Fruit fly (Drosophila melanogaster) whole organism, embryonic: Measurements from ENCODE around the gene CkIIbeta.

Source experiments
- Bdp1 ChIP-seq: fragments of 200-800 bp; sonication (Bioruptor generic); optimal IDR thresholded peaks from 3 replicates; lab custom pipeline; 2016; ENCODE audit warnings: missing biosample characterization, missing genetic modification characterization
- Bgb ChIP-seq: fragments of 200-800 bp; sonication (Bioruptor generic); IDR thresholded peaks from 2 replicates; pipeline ENCODE4 v1.3.6; 2022; ENCODE audit warnings: missing biosample characterization, missing genetic modification characterization; ENCODE audit not compliant: partially characterized antibody
- CG10267 ChIP-seq: fragments of 200-800 bp; sonication (Bioruptor generic); optimal IDR thresholded peaks from 2 replicates; lab custom pipeline; 2018; ENCODE audit warnings: missing biosample characterization, mild to moderate bottlenecking, missing genetic modification characterization, moderate library complexity
- CG11456 ChIP-seq: fragments of 200-800 bp; sonication (Bioruptor generic); IDR thresholded peaks from 3 replicates; pipeline ENCODE4 v1.3.6; 2022; ENCODE audit warnings: missing biosample characterization, missing genetic modification characterization
- CG11560 ChIP-seq: fragments of 200-800 bp; sonication (Bioruptor generic); IDR thresholded peaks from 3 replicates; pipeline ENCODE4 v1.3.6; 2022; ENCODE audit warnings: missing biosample characterization, missing genetic modification characterization
- CG12769 ChIP-seq: fragments of 200-800 bp; sonication (Bioruptor generic); optimal IDR thresholded peaks from 2 replicates; lab custom pipeline; 2019; ENCODE audit warnings: missing biosample characterization, mild to moderate bottlenecking, missing genetic modification characterization, moderate library complexity
- CG16863 ChIP-seq: fragments of 200-800 bp; sonication (Bioruptor generic); optimal IDR thresholded peaks from 3 replicates; lab custom pipeline; 2016; ENCODE audit warnings: missing biosample characterization, missing genetic modification characterization
- CG17361 ChIP-seq: fragments of 200-800 bp; sonication (Bioruptor generic); IDR thresholded peaks from 3 replicates; pipeline ENCODE4 v1.3.6; 2022; ENCODE audit warnings: missing biosample characterization, missing genetic modification characterization
- CG32532 ChIP-seq: fragments of 200-800 bp; sonication (Bioruptor generic); IDR thresholded peaks from 2 replicates; pipeline ENCODE4 v1.3.6; 2022; ENCODE audit warnings: missing biosample characterization, missing genetic modification characterization
- CG6175 ChIP-seq: fragments of 200-800 bp; sonication (Bioruptor generic); IDR thresholded peaks from 3 replicates; pipeline ENCODE4 v1.3.6; 2022; ENCODE audit warnings: missing biosample characterization, missing genetic modification characterization
- CG6854 ChIP-seq: fragments of 200-800 bp; sonication (Bioruptor generic); optimal IDR thresholded peaks from 3 replicates; lab custom pipeline; 2017; ENCODE audit warnings: missing biosample characterization, mild to moderate bottlenecking, missing genetic modification characterization
- CG7786 ChIP-seq: fragments of 200-800 bp; sonication (Bioruptor generic); optimal IDR thresholded peaks from 2 replicates; lab custom pipeline; 2016; ENCODE audit warnings: missing biosample characterization, missing genetic modification characterization
- CG8765 ChIP-seq: fragments of 200-800 bp; sonication (Bioruptor generic); IDR thresholded peaks from 2 replicates; pipeline ENCODE4 v1.3.6; 2022; ENCODE audit warnings: missing biosample characterization, missing genetic modification characterization
- Dll ChIP-seq: fragments of 200-800 bp; sonication (Bioruptor generic); IDR thresholded peaks from 4 replicates; pipeline ENCODE4 v1.3.6; 2022; ENCODE audit warnings: missing biosample characterization, missing genetic modification characterization; ENCODE audit not compliant: partially characterized antibody
- Fer1 ChIP-seq: fragments of 200-800 bp; sonication (Bioruptor generic); optimal IDR thresholded peaks from 2 replicates; lab custom pipeline; 2017; ENCODE audit warnings: missing biosample characterization, mild to moderate bottlenecking, missing genetic modification characterization
- Hr3 ChIP-seq: fragments of 200-800 bp; sonication (Bioruptor generic); optimal IDR thresholded peaks from 3 replicates; lab custom pipeline; 2016; ENCODE audit warnings: missing biosample characterization, missing genetic modification characterization
- Lhr ChIP-seq: fragments of 200-800 bp; sonication (Bioruptor generic); optimal IDR thresholded peaks from 3 replicates; lab custom pipeline; 2017; ENCODE audit warnings: mild to moderate bottlenecking, missing biosample characterization, missing genetic modification reagents, missing genetic modification characterization
- MESR4 ChIP-seq: fragments of 200-800 bp; sonication (Bioruptor generic); optimal IDR thresholded peaks from 2 replicates; lab custom pipeline; 2018; ENCODE audit warnings: missing biosample characterization, mild to moderate bottlenecking, missing genetic modification characterization, moderate library complexity
- Mes4 ChIP-seq: fragments of 200-800 bp; sonication (Bioruptor generic); optimal IDR thresholded peaks from 2 replicates; lab custom pipeline; 2016; ENCODE audit warnings: missing biosample characterization, missing genetic modification characterization
- NC2β ChIP-seq: fragments of 200-800 bp; sonication (Bioruptor generic); optimal IDR thresholded peaks from 2 replicates; lab custom pipeline; 2016; ENCODE audit warnings: missing biosample characterization, missing genetic modification characterization
- NFAT ChIP-seq: fragments of 200-800 bp; sonication (Bioruptor generic); IDR thresholded peaks from 2 replicates; pipeline ENCODE4 v1.3.6; 2022; ENCODE audit warnings: missing biosample characterization, missing genetic modification characterization
- PHDP ChIP-seq: fragments of 200-800 bp; sonication (Bioruptor generic); optimal IDR thresholded peaks from 3 replicates; lab custom pipeline; 2018; ENCODE audit warnings: missing biosample characterization, mild to moderate bottlenecking, missing genetic modification characterization, moderate library complexity
- Pdp1 ChIP-seq, 2 experiments: fragments of 200-800 bp; sonication (Bioruptor generic); optimal IDR thresholded peaks; 3 replicates each; lab custom pipeline; 2016; ENCODE audit warnings: missing biosample characterization in 2 of 2, missing genetic modification characterization in 2 of 2, mild to moderate bottlenecking in 1 of 2, moderate library complexity in 1 of 2
- Ravus ChIP-seq: fragments of 200-800 bp; sonication (Bioruptor generic); IDR thresholded peaks from 2 replicates; pipeline ENCODE4 v1.3.6; 2022; ENCODE audit warnings: missing biosample characterization, missing genetic modification characterization
- Rfx ChIP-seq: fragments of 200-800 bp; sonication (Bioruptor generic); IDR thresholded peaks from 2 replicates; pipeline ENCODE4 v1.3.6; 2022; ENCODE audit warnings: missing biosample characterization, missing genetic modification characterization
- Side ChIP-seq: fragments of 200-800 bp; sonication (Bioruptor generic); optimal IDR thresholded peaks from 2 replicates; lab custom pipeline; 2016; ENCODE audit warnings: missing biosample characterization, missing genetic modification characterization
- Sox102F ChIP-seq: fragments of 200-800 bp; sonication (Bioruptor generic); optimal IDR thresholded peaks from 2 replicates; lab custom pipeline; 2018; ENCODE audit warnings: missing biosample characterization, mild to moderate bottlenecking, missing genetic modification characterization, moderate library complexity
- Trl ChIP-seq, 3 experiments: fragments of >200 bp in 2 of 3; fragments of 200-800 bp in 1 of 3; sonication (Bioruptor generic) in 1 of 3; optimal IDR thresholded peaks; 2 replicates in 1 of 3; 3 replicates in 2 of 3; lab custom pipeline; 2016 to 2017; ENCODE audit warnings: missing biosample characterization in 1 of 3, missing genetic modification characterization in 1 of 3
- ac ChIP-seq: fragments of 200-800 bp; sonication (Bioruptor generic); optimal IDR thresholded peaks from 3 replicates; lab custom pipeline; 2017; ENCODE audit warnings: missing biosample characterization, mild to moderate bottlenecking, missing genetic modification characterization
- amos ChIP-seq: fragments of 200-800 bp; sonication (Bioruptor generic); IDR thresholded peaks from 2 replicates; pipeline ENCODE4 v1.3.6; 2022; ENCODE audit warnings: missing biosample characterization, missing genetic modification characterization; ENCODE audit not compliant: partially characterized antibody
- ara ChIP-seq: fragments of 200-800 bp; sonication (Bioruptor generic); IDR thresholded peaks from 2 replicates; pipeline ENCODE4 v1.3.6; 2022; ENCODE audit warnings: missing biosample characterization, missing genetic modification characterization
- bsh ChIP-seq, 2 experiments: fragments of 200-800 bp; sonication (Bioruptor generic); optimal IDR thresholded peaks; 2 replicates each; lab custom pipeline; 2017 to 2018; ENCODE audit warnings: mild to moderate bottlenecking in 2 of 2, missing biosample characterization in 2 of 2, missing genetic modification characterization in 2 of 2, moderate library complexity in 1 of 2
- cad ChIP-seq: fragments of >200 bp; optimal IDR thresholded peaks from 2 replicates; lab custom pipeline; 2017; ENCODE audit warnings: missing biosample characterization, missing genetic modification characterization
- dati ChIP-seq: fragments of 200-800 bp; sonication (Bioruptor generic); IDR thresholded peaks from 2 replicates; pipeline ENCODE4 v1.3.6; 2022; ENCODE audit warnings: missing biosample characterization, missing genetic modification characterization
- disco-r ChIP-seq: fragments of 200-800 bp; sonication (Bioruptor generic); optimal IDR thresholded peaks from 2 replicates; lab custom pipeline; 2016; ENCODE audit warnings: missing biosample characterization, missing genetic modification characterization
- fru ChIP-seq: fragments of >200 bp; optimal IDR thresholded peaks from 2 replicates; lab custom pipeline; 2017
- gem ChIP-seq: fragments of 200-800 bp; sonication (Bioruptor generic); optimal IDR thresholded peaks from 2 replicates; lab custom pipeline; 2019; ENCODE audit warnings: missing biosample characterization, mild to moderate bottlenecking, missing genetic modification characterization, moderate library complexity
- grau ChIP-seq: fragments of 200-800 bp; optimal IDR thresholded peaks from 3 replicates; lab custom pipeline; 2019; ENCODE audit warnings: missing biosample characterization, mild to moderate bottlenecking, missing genetic modification characterization, moderate library complexity
- hb ChIP-seq: fragments of 200-800 bp; sonication (Bioruptor generic); IDR thresholded peaks from 3 replicates; pipeline ENCODE4 v1.3.6; 2022; ENCODE audit warnings: missing biosample characterization, missing genetic modification characterization; ENCODE audit not compliant: partially characterized antibody
- knrl ChIP-seq: fragments of 200-800 bp; sonication (Bioruptor generic); IDR thresholded peaks from 3 replicates; pipeline ENCODE4 v1.3.6; 2022; ENCODE audit warnings: missing biosample characterization, missing genetic modification characterization; ENCODE audit not compliant: partially characterized antibody
- lmd ChIP-seq: fragments of 200-800 bp; sonication (Bioruptor generic); IDR thresholded peaks from 2 replicates; pipeline ENCODE4 v1.3.6; 2022; ENCODE audit warnings: missing biosample characterization, missing genetic modification characterization
- nerfin-1 ChIP-seq: fragments of 200-800 bp; sonication (Bioruptor generic); optimal IDR thresholded peaks from 3 replicates; lab custom pipeline; 2019; ENCODE audit warnings: missing biosample characterization, mild to moderate bottlenecking, missing genetic modification characterization, moderate library complexity
- repo ChIP-seq: fragments of 200-800 bp; sonication (Bioruptor generic); optimal IDR thresholded peaks from 2 replicates; lab custom pipeline; 2016; ENCODE audit warnings: missing biosample characterization, missing genetic modification characterization
- shn ChIP-seq: fragments of 200-800 bp; sonication (Bioruptor generic); optimal IDR thresholded peaks from 3 replicates; lab custom pipeline; 2016; ENCODE audit warnings: missing biosample characterization, missing genetic modification characterization
- slp2 ChIP-seq: fragments of 200-800 bp; sonication (Bioruptor generic); optimal IDR thresholded peaks from 2 replicates; lab custom pipeline; 2016; ENCODE audit warnings: missing biosample characterization, missing genetic modification characterization
- sqz ChIP-seq: fragments of 200-800 bp; sonication (Bioruptor generic); optimal IDR thresholded peaks from 3 replicates; lab custom pipeline; 2018; ENCODE audit warnings: missing biosample characterization, mild to moderate bottlenecking, missing genetic modification characterization
- stwl ChIP-seq: fragments of 200-800 bp; sonication (Bioruptor generic); optimal IDR thresholded peaks from 3 replicates; lab custom pipeline; 2018; ENCODE audit warnings: missing biosample characterization, mild to moderate bottlenecking, missing genetic modification characterization, moderate library complexity
- tx ChIP-seq: fragments of 200-800 bp; sonication (Bioruptor generic); optimal IDR thresholded peaks from 2 replicates; lab custom pipeline; 2016; ENCODE audit warnings: missing biosample characterization, missing genetic modification characterization

Gene CkIIbeta

DNA sequence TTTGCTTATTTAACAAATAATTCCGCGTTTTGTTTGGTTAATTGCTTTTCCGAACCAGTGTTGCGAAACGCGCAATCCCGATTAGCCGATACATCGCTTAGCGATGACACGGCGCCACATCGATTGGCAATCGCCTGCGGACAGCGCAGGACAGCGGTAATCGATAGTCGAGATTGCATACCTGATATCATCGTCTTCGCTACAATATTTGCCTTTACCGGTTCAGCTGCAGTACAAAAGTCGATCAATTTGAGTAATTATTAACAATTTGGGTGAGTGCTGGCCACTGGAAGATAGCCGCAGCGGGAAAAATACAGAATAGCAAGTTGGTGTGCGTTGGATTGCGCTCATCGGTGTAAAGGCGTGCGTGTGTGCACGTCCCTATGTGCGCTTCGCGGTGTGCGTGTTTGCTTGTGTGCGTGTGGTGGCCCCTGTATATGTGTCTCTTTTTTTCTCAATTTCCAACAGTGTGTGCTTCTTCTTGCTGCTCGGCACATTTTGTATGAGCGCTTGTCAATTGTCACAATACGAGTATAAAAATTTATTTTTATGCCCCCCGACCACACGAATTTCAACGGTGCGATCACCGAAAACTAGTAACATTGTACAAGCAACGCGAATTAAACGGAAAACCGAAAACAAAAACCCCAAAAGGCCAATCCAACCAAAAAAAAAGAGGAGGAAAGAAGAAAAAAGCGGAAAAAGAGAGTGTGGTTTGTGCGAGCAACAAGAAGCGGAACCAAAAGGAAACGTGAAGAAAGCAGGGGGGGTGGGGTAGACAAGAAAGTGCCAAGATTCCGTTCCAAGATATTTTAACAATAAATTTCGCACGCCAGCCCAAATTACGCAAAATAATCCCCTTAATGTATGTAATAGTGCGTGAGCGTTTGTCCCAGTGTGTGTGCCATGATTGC is at the start of gene CkIIbeta:
Gene CkIIbeta (plus strand): TSS at position 119 of the 914 bp plus-strand sequence.
- peak; percentile 36; the same call in 1 of the 2 replicates for TF ChIP-seq CG32532
- TF ChIP-seq Trl (optimal IDR thresholded peaks at IDR 0.05; lab: Kevin White, UChicago) = no peak
- TF ChIP-seq Trl (GFP tag; optimal IDR thresholded peaks at IDR 0.05; lab: Kevin White, UChicago) = peak; percentile 54
- TF ChIP-seq amos (GFP tag; lab: Robert Waterston, UW) = peak; percentile 98
- TF ChIP-seq nerfin-1 (tag; lab: Kevin White, UChicago) = peak; percentile 53
- peak; percentile 88 for TF ChIP-seq stwl
- no peak for TF ChIP-seq cad (GFP tag; lab: Kevin White, UChicago)
- TF ChIP-seq CG10267 = peak; percentile 96
- TF ChIP-seq Lhr (GFP tag; lab: Kevin White, UChicago) = peak; percentile 74
- TF ChIP-seq repo (GFP tag; lab: Kevin White, UChicago) = peak; percentile 38
- no peak for TF ChIP-seq CG6175 (GFP tag; lab: Robert Waterston, UW)
- no peak for TF ChIP-seq Ravus (GFP tag; lab: Robert Waterston, UW)
- TF ChIP-seq gem (tag; lab: Kevin White, UChicago) = no peak
- peak; percentile 93 for TF ChIP-seq Dll
- no peak for TF ChIP-seq fru (lab: Kevin White, UChicago)
- peak; percentile 15 for TF ChIP-seq disco-r
- TF ChIP-seq Pdp1 (GFP tag; optimal IDR thresholded peaks at IDR 0.05; lab: Kevin White, UChicago) = peak; percentile 49 to 54
- no peak for TF ChIP-seq ac
- no peak for TF ChIP-seq PHDP (tag; lab: Kevin White, UChicago)
- TF ChIP-seq CG7786 = peak; percentile 49
- TF ChIP-seq tx (GFP tag; lab: Kevin White, UChicago) = peak; percentile 31
- no peak for TF ChIP-seq dati (GFP tag; lab: Robert Waterston, UW)
- TF ChIP-seq bsh (GFP tag; optimal IDR thresholded peaks at IDR 0.05; lab: Kevin White, UChicago) = peak in 1 of 2 experiments; percentile 1
- peak; percentile 41 for TF ChIP-seq grau (tag; lab: Kevin White, UChicago)
- TF ChIP-seq MESR4 = peak; percentile 90
- TF ChIP-seq sqz (GFP tag; lab: Kevin White, UChicago) = peak; percentile 63
- TF ChIP-seq hb (GFP tag; lab: Robert Waterston, UW) = peak; percentile 95
- TF ChIP-seq Bdp1 = peak; percentile 21
- TF ChIP-seq CG11456 (GFP tag; lab: Robert Waterston, UW) = peak; percentile 74
- TF ChIP-seq Sox102F (GFP tag; lab: Kevin White, UChicago) = no peak
- TF ChIP-seq knrl (GFP tag; lab: Robert Waterston, UW) = peak; percentile 97
- no peak for TF ChIP-seq ara
- peak; percentile 50 for TF ChIP-seq shn (GFP tag; lab: Kevin White, UChicago)
- TF ChIP-seq NFAT (GFP tag; lab: Robert Waterston, UW) = no peak
- no peak for TF ChIP-seq CG6854
- TF ChIP-seq CG17361 (GFP tag; lab: Robert Waterston, UW) = peak; percentile 57; the same call in 1 of the 3 replicates
- TF ChIP-seq CG8765 (GFP tag; lab: Robert Waterston, UW) = no peak
- peak; percentile 18 for TF ChIP-seq Fer1 (GFP tag; lab: Kevin White, UChicago)
- TF ChIP-seq CG11560 (tag; lab: Robert Waterston, UW) = peak; percentile 52; the same call in 2 of the 3 replicates
- TF ChIP-seq lmd (GFP tag; lab: Robert Waterston, UW) = no peak; the same call in 1 of the 2 replicates
- peak; percentile 64 for TF ChIP-seq NC2β (GFP tag; lab: Kevin White, UChicago)
- TF ChIP-seq Rfx (GFP tag; lab: Robert Waterston, UW) = peak; percentile 69
- TF ChIP-seq CG12769 (tag; lab: Kevin White, UChicago) = peak; percentile 50
- peak; percentile 39 for TF ChIP-seq Side (GFP tag; lab: Kevin White, UChicago)
- no peak for TF ChIP-seq CG16863 (GFP tag; lab: Kevin White, UChicago)
- no peak for TF ChIP-seq Mes4
- peak; percentile 0 for TF ChIP-seq Hr3 (GFP tag; lab: Kevin White, UChicago)
- no peak for TF ChIP-seq slp2 (GFP tag; lab: Kevin White, UChicago)
- peak; percentile 96 for TF ChIP-seq Bgb
